Worm (Caenorhabditis elegans): ENCODE measurements around the gene dpy-9.

The dpy-9 gene

ce11 chrIV:299190-299589, 40.2 kb upstream of the dpy-9 start:
- TF ChIP-seq fax-1 (tag; optimal IDR thresholded peaks at IDR 0.05): no peak
- no peak for TF ChIP-seq unc-3 (GFP tag; conservative IDR thresholded peaks at IDR 0.05)
- no peak for TF ChIP-seq unc-3 (tag; optimal IDR thresholded peaks at IDR 0.05)
- no peak for TF ChIP-seq ref-2 (tag; optimal IDR thresholded peaks at IDR 0.05)
- TF ChIP-seq fkh-6 (tag; optimal IDR thresholded peaks at IDR 0.05): no peak
- no peak for TF ChIP-seq pat-9 (tag; optimal IDR thresholded peaks at IDR 0.05)
- TF ChIP-seq gmeb-2 (tag; optimal IDR thresholded peaks at IDR 0.05): no peak
- TF ChIP-seq pros-1 (tag; optimal IDR thresholded peaks at IDR 0.05): no peak
- TF ChIP-seq pha-2 (tag; optimal IDR thresholded peaks at IDR 0.05): no peak
- TF ChIP-seq C08G9.2 (tag; optimal IDR thresholded peaks at IDR 0.05): no peak
- TF ChIP-seq zip-5 (tag; optimal IDR thresholded peaks at IDR 0.05): no peak
- no peak for TF ChIP-seq ceh-19 (GFP tag; optimal IDR thresholded peaks at IDR 0.05)
- TF ChIP-seq hlh-13 (GFP tag; optimal IDR thresholded peaks at IDR 0.05): no peak
- TF ChIP-seq K09A11.1 (tag; optimal IDR thresholded peaks at IDR 0.05; ENCODE audit: insufficient read depth): no peak
- TF ChIP-seq hlh-30 (tag; optimal IDR thresholded peaks at IDR 0.05; ENCODE audit: insufficient read depth): no peak
- TF ChIP-seq T23F11.4 (GFP tag; optimal IDR thresholded peaks at IDR 0.05): no peak
- no peak for TF ChIP-seq elt-4 (tag; optimal IDR thresholded peaks at IDR 0.05)
- no peak for TF ChIP-seq hlh-8 (tag; optimal IDR thresholded peaks at IDR 0.05)
- no peak for TF ChIP-seq ceh-22 (tag; optimal IDR thresholded peaks at IDR 0.05)

- no peak for TF ChIP-seq hlh-8 (tag; optimal IDR thresholded peaks at IDR 0.05)
- no peak for TF ChIP-seq ceh-19 (GFP tag; optimal IDR thresholded peaks at IDR 0.05)
- no peak for TF ChIP-seq ceh-2 (tag; optimal IDR thresholded peaks at IDR 0.05)
- TF ChIP-seq K02D7.2 (tag; optimal IDR thresholded peaks at IDR 0.05): no peak
- TF ChIP-seq nfya-1 (tag; optimal IDR thresholded peaks at IDR 0.05): no peak
- TF ChIP-seq ceh-30 (tag; optimal IDR thresholded peaks at IDR 0.05): no peak
- TF ChIP-seq ceh-14 (tag; optimal IDR thresholded peaks at IDR 0.05): no peak
- no peak for TF ChIP-seq syd-9 (tag; optimal IDR thresholded peaks at IDR 0.05)
- TF ChIP-seq ama-1 (optimal IDR thresholded peaks at IDR 0.05): no peak
- no peak for TF ChIP-seq Y22D7AL.16 (tag; optimal IDR thresholded peaks at IDR 0.05)
- no peak for TF ChIP-seq ceh-9 (tag; optimal IDR thresholded peaks at IDR 0.05)
- no peak for TF ChIP-seq K09A11.1 (tag; optimal IDR thresholded peaks at IDR 0.05; ENCODE audit: insufficient read depth)
- TF ChIP-seq pha-4 (tag; optimal IDR thresholded peaks at IDR 0.05): no peak
- TF ChIP-seq hlh-6 (tag; optimal IDR thresholded peaks at IDR 0.05): no peak
- TF ChIP-seq ceh-45 (GFP tag; IDR thresholded peaks at IDR 0.05): no peak
- TF ChIP-seq nhr-11 (tag; optimal IDR thresholded peaks at IDR 0.05): no peak
- TF ChIP-seq dve-1 (tag; optimal IDR thresholded peaks at IDR 0.05): no peak
- TF ChIP-seq unc-42 (tag; optimal IDR thresholded peaks at IDR 0.05): no peak
- no peak for TF ChIP-seq pqm-1 (tag; optimal IDR thresholded peaks at IDR 0.05)
Measured at ce11 chrIV:298204-298603, 39.2 kb upstream of the dpy-9 start, which contains the start of gene pnp-1. TSS of gene pnp-1 (minus strand) at chrIV:298304.

- TF ChIP-seq elt-2 (tag; optimal IDR thresholded peaks at IDR 0.05): peak; percentile 20
- TF ChIP-seq ceh-48 (tag; optimal IDR thresholded peaks at IDR 0.05): no peak
- TF ChIP-seq ceh-22 (tag; optimal IDR thresholded peaks at IDR 0.05): no peak
- TF ChIP-seq syd-9 (tag; optimal IDR thresholded peaks at IDR 0.05): no peak
- TF ChIP-seq zip-5 (tag; optimal IDR thresholded peaks at IDR 0.05): no peak
Measured at ce11 chrIV:296849-297248, 37.8 kb upstream of the dpy-9 start.

- peak; percentile 80 for TF ChIP-seq elt-2 (tag; optimal IDR thresholded peaks at IDR 0.05)
- TF ChIP-seq che-1 (tag; optimal IDR thresholded peaks at IDR 0.05): no peak
- TF ChIP-seq tbx-7 (tag; optimal IDR thresholded peaks at IDR 0.05): no peak
Measured at ce11 chrIV:295734-296201, 36.8 kb upstream of the dpy-9 start.

All from whole organism, late embryonic.